Worm (Caenorhabditis elegans) whole organism, late embryonic: Measurements from ENCODE around the gene ceh-23.
A peak's percentile ranks its signal among the peaks of the same experiment; 100 is the strongest.

Source experiments
- C38D4.7 ChIP-seq: fragments of 200-800 bp; sonication (Bioruptor generic); optimal IDR thresholded peaks from 2 replicates; lab custom pipeline; 2018; ENCODE audit warnings: mild to moderate bottlenecking, missing genetic modification characterization, moderate library complexity, missing compliant biosample characterization
- K09A11.1 ChIP-seq: sonication (generic microtip); optimal IDR thresholded peaks from 2 replicates; lab custom pipeline; 2017; ENCODE audit warnings: antibody characterized with exemption, mild to moderate bottlenecking, missing genetic modification characterization, missing compliant biosample characterization; ENCODE audit not compliant: insufficient read depth
- Y22D7AL.16 ChIP-seq: sonication (generic microtip); optimal IDR thresholded peaks from 2 replicates; lab custom pipeline; 2016; ENCODE audit warnings: missing genetic modification characterization, missing compliant biosample characterization
- ahr-1 ChIP-seq: sonication (generic microtip); optimal IDR thresholded peaks from 2 replicates; lab custom pipeline; 2016; ENCODE audit warnings: missing genetic modification characterization, missing compliant biosample characterization
- ama-1 ChIP-seq: fragments of 150-350 bp; optimal IDR thresholded peaks from 2 replicates; lab custom pipeline; 2014
- ceh-14 ChIP-seq: sonication (generic microtip); optimal IDR thresholded peaks from 2 replicates; lab custom pipeline; 2016; ENCODE audit warnings: missing genotype, missing genetic modification characterization, missing compliant biosample characterization
- ceh-19 ChIP-seq: fragments of 200-800 bp; sonication (Bioruptor generic); optimal IDR thresholded peaks from 2 replicates; lab custom pipeline; 2018; ENCODE audit warnings: mild to moderate bottlenecking, missing genetic modification characterization, missing compliant biosample characterization
- ceh-2 ChIP-seq: sonication (generic microtip); optimal IDR thresholded peaks from 2 replicates; lab custom pipeline; 2016; ENCODE audit warnings: missing genotype, missing genetic modification characterization, missing compliant biosample characterization
- ceh-22 ChIP-seq: sonication (generic microtip); optimal IDR thresholded peaks from 2 replicates; lab custom pipeline; 2017; ENCODE audit warnings: missing biosample characterization, missing genetic modification characterization
- ceh-24 ChIP-seq: sonication (generic microtip); optimal IDR thresholded peaks from 2 replicates; lab custom pipeline; 2016; ENCODE audit warnings: mild to moderate bottlenecking, missing genetic modification characterization, missing compliant biosample characterization
- ceh-6 ChIP-seq: fragments of 200-800 bp; sonication (Bioruptor generic); optimal IDR thresholded peaks from 2 replicates; lab custom pipeline; 2018; ENCODE audit warnings: mild to moderate bottlenecking, missing genetic modification characterization, missing compliant biosample characterization
- ceh-9 ChIP-seq: sonication (generic microtip); optimal IDR thresholded peaks from 2 replicates; lab custom pipeline; 2016; ENCODE audit warnings: mild to moderate bottlenecking, missing genetic modification characterization, inconsistent platforms, missing compliant biosample characterization
- dmd-4 ChIP-seq: sonication (generic microtip); optimal IDR thresholded peaks from 2 replicates; lab custom pipeline; 2016; ENCODE audit warnings: borderline replicate concordance, missing genetic modification characterization, missing compliant biosample characterization
- elt-4 ChIP-seq: sonication (generic microtip); optimal IDR thresholded peaks from 2 replicates; lab custom pipeline; 2016; ENCODE audit warnings: missing genetic modification characterization, missing compliant biosample characterization
- ets-4 ChIP-seq: sonication (generic microtip); optimal IDR thresholded peaks from 2 replicates; lab custom pipeline; 2016; ENCODE audit warnings: missing genetic modification characterization, missing compliant biosample characterization
- eyg-1 ChIP-seq: sonication (generic microtip); optimal IDR thresholded peaks from 2 replicates; lab custom pipeline; 2016; ENCODE audit warnings: missing genotype, missing genetic modification characterization, missing compliant biosample characterization
- fkh-10 ChIP-seq: fragments of 150-350 bp; optimal IDR thresholded peaks from 2 replicates; lab custom pipeline; 2014; ENCODE audit warnings: missing biosample characterization, missing genetic modification reagents, missing genetic modification characterization
- hlh-30 ChIP-seq: sonication (generic microtip); optimal IDR thresholded peaks from 2 replicates; lab custom pipeline; 2017; ENCODE audit warnings: antibody characterized with exemption, missing genetic modification characterization, missing compliant biosample characterization; ENCODE audit not compliant: insufficient read depth
- hlh-6 ChIP-seq: sonication (generic microtip); optimal IDR thresholded peaks from 2 replicates; lab custom pipeline; 2016; ENCODE audit warnings: missing genotype, missing genetic modification characterization, missing compliant biosample characterization
- hlh-8 ChIP-seq: sonication (generic microtip); optimal IDR thresholded peaks from 2 replicates; lab custom pipeline; 2016; ENCODE audit warnings: missing genotype, missing genetic modification characterization, missing compliant biosample characterization
- mec-3 ChIP-seq: sonication (generic microtip); optimal IDR thresholded peaks from 2 replicates; lab custom pipeline; 2016; ENCODE audit warnings: borderline replicate concordance, missing genetic modification characterization, missing compliant biosample characterization
- nfya-1 ChIP-seq: sonication (generic microtip); optimal IDR thresholded peaks from 2 replicates; lab custom pipeline; 2017; ENCODE audit warnings: missing genetic modification characterization, mild to moderate bottlenecking, missing compliant biosample characterization, antibody characterized with exemption, moderate library complexity
- nhr-232 ChIP-seq: sonication (generic microtip); optimal IDR thresholded peaks from 2 replicates; lab custom pipeline; 2016; ENCODE audit warnings: missing genetic modification characterization, missing compliant biosample characterization
- pha-2 ChIP-seq: sonication (generic microtip); optimal IDR thresholded peaks from 2 replicates; lab custom pipeline; 2017; ENCODE audit warnings: mild to moderate bottlenecking, missing genetic modification characterization, missing compliant biosample characterization
- pha-4 ChIP-seq: fragments of 150-350 bp; optimal IDR thresholded peaks from 2 replicates; lab custom pipeline; 2018; ENCODE audit warnings: missing biosample characterization, missing genetic modification reagents, missing genetic modification characterization
- pros-1 ChIP-seq: fragments of 150-350 bp; optimal IDR thresholded peaks from 2 replicates; lab custom pipeline; 2014; ENCODE audit warnings: missing biosample characterization, missing genetic modification reagents, missing genetic modification characterization
- ref-2 ChIP-seq: sonication (generic microtip); optimal IDR thresholded peaks from 2 replicates; lab custom pipeline; 2016; ENCODE audit warnings: missing genetic modification characterization, missing compliant biosample characterization
- sdc-2 ChIP-seq: sonication (generic microtip); optimal IDR thresholded peaks from 2 replicates; lab custom pipeline; 2016; ENCODE audit warnings: missing genotype, missing genetic modification characterization, missing compliant biosample characterization
- tbx-2 ChIP-seq: sonication (generic microtip); optimal IDR thresholded peaks from 2 replicates; lab custom pipeline; 2016; ENCODE audit warnings: missing genetic modification characterization, missing compliant biosample characterization
- tbx-7 ChIP-seq: sonication (generic microtip); optimal IDR thresholded peaks from 2 replicates; lab custom pipeline; 2016; ENCODE audit warnings: missing genotype, missing genetic modification characterization, missing compliant biosample characterization
- ttx-3 ChIP-seq: sonication (generic microtip); optimal IDR thresholded peaks from 2 replicates; lab custom pipeline; 2016; ENCODE audit warnings: missing genetic modification reagents, missing genetic modification characterization, missing compliant biosample characterization
- unc-42 ChIP-seq: sonication (generic microtip); optimal IDR thresholded peaks from 2 replicates; lab custom pipeline; 2016; ENCODE audit warnings: missing genotype, missing genetic modification characterization, missing compliant biosample characterization
- unc-55 ChIP-seq: sonication (generic microtip); optimal IDR thresholded peaks from 2 replicates; lab custom pipeline; 2017; ENCODE audit warnings: missing biosample characterization, missing genetic modification reagents, missing genetic modification characterization
- unc-86 ChIP-seq: sonication (generic microtip); optimal IDR thresholded peaks from 2 replicates; lab custom pipeline; 2016; ENCODE audit warnings: missing genetic modification characterization, missing compliant biosample characterization

ceh-23 gene

ce11 chrIII:7812208-7812880, 27.0 kb upstream of the ceh-23 start:
- TF ChIP-seq nfya-1: peak; percentile 98
- TF ChIP-seq pha-2 (tag; lab: Kevin White, UChicago): no peak
- peak; percentile 34 for TF ChIP-seq ceh-14
- TF ChIP-seq unc-42: peak; percentile 23
- peak; percentile 49 for TF ChIP-seq ref-2 (tag; lab: Kevin White, UChicago)
- no peak for TF ChIP-seq mec-3
- no peak for TF ChIP-seq nhr-232
- no peak for TF ChIP-seq ama-1 (lab: Kevin White, UChicago)

ce11 chrIII:7814159-7815055, 25.0 kb upstream of the ceh-23 start, which contains the start of gene egl-5:
Gene egl-5 (plus strand): TSS chrIII:7814374.
- TF ChIP-seq C38D4.7: no peak
- peak; percentile 47 for TF ChIP-seq nfya-1

- no peak for TF ChIP-seq ceh-19 (GFP tag; lab: Kevin White, UChicago)
- TF ChIP-seq ets-4 (tag; lab: Kevin White, UChicago): no peak
- TF ChIP-seq hlh-6 (tag; lab: Kevin White, UChicago): no peak
- TF ChIP-seq ceh-2 (tag; lab: Kevin White, UChicago): no peak
- no peak for TF ChIP-seq unc-86 (tag; lab: Kevin White, UChicago)
- TF ChIP-seq hlh-8 (tag; lab: Kevin White, UChicago): no peak
- TF ChIP-seq ttx-3 (tag; lab: Kevin White, UChicago): no peak
- TF ChIP-seq K09A11.1 (tag; lab: Kevin White, UChicago): no peak
- no peak for TF ChIP-seq elt-4
- TF ChIP-seq tbx-2: no peak
- no peak for TF ChIP-seq ceh-22 (tag; lab: Kevin White, UChicago)
- no peak for TF ChIP-seq fkh-10 (GFP tag; lab: Kevin White, UChicago)
- no peak for TF ChIP-seq pha-4 (tag; lab: Kevin White, UChicago)
- no peak for TF ChIP-seq pros-1 (tag; lab: Kevin White, UChicago)
- no peak for TF ChIP-seq ceh-6 (GFP tag; lab: Kevin White, UChicago)
- no peak for TF ChIP-seq dmd-4 (tag; lab: Kevin White, UChicago)
Observed at ce11 chrIII:7815056-7815366, 24.4 kb upstream of the ceh-23 start.

ce11 chrIII:7815571-7816348, 23.6 kb upstream of the ceh-23 start:
- TF ChIP-seq ceh-24 (tag; lab: Kevin White, UChicago) (no peak), pha-2 (tag; lab: Kevin White, UChicago) (no peak), ahr-1 (tag; lab: Kevin White, UChicago) (no peak), C38D4.7 (no peak), hlh-30 (tag; lab: Kevin White, UChicago) (no peak), ceh-9 (tag; lab: Kevin White, UChicago) (no peak), eyg-1 (tag; lab: Kevin White, UChicago) (no peak), unc-55 (no peak), Y22D7AL.16 (tag; lab: Kevin White, UChicago) (no peak), sdc-2 (tag; lab: Kevin White, UChicago) (no peak), ceh-2 (tag; lab: Kevin White, UChicago) (no peak), tbx-7 (tag; lab: Kevin White, UChicago) (no peak)
- TF ChIP-seq, all 69 proteins: peak for 0
